Worm (Caenorhabditis elegans) whole organism, early embryonic: ENCODE data around the gene C49C8.6.

Source experiments
- aly-1 ChIP-seq: sonication (generic microtip); optimal IDR thresholded peaks from 2 replicates; lab custom pipeline; 2016; ENCODE audit warnings: missing genetic modification characterization, missing compliant biosample characterization
- ama-1 ChIP-seq: fragments of 150-350 bp; optimal IDR thresholded peaks from 2 replicates; lab custom pipeline; 2014
- ceh-36 ChIP-seq: sonication (generic microtip); optimal IDR thresholded peaks from 2 replicates; lab custom pipeline; 2016; ENCODE audit warnings: missing genetic modification characterization, inconsistent platforms, missing compliant biosample characterization
- flt-1 ChIP-seq: fragments of 200-800 bp; sonication (Bioruptor generic); IDR thresholded peaks from 2 replicates; pipeline ENCODE4 v1.3.6; 2022; ENCODE audit warnings: missing genetic modification characterization, missing compliant biosample characterization
- hmg-4 ChIP-seq: fragments of 200-800 bp; sonication (Bioruptor generic); optimal IDR thresholded peaks from 2 replicates; lab custom pipeline; 2018; ENCODE audit warnings: mild to moderate bottlenecking, missing genetic modification characterization, missing compliant biosample characterization
- pes-1 ChIP-seq: fragments of 200-800 bp; sonication (Bioruptor generic); IDR thresholded peaks from 2 replicates; pipeline ENCODE4 v1.3.6; 2022; ENCODE audit warnings: missing genetic modification reagents, missing genetic modification characterization, missing compliant biosample characterization
- scrt-1 ChIP-seq: fragments of 200-800 bp; sonication (Bioruptor generic); IDR thresholded peaks from 2 replicates; pipeline ENCODE4 v1.3.6; 2022; ENCODE audit warnings: missing genetic modification characterization, missing compliant biosample characterization

DNA sequence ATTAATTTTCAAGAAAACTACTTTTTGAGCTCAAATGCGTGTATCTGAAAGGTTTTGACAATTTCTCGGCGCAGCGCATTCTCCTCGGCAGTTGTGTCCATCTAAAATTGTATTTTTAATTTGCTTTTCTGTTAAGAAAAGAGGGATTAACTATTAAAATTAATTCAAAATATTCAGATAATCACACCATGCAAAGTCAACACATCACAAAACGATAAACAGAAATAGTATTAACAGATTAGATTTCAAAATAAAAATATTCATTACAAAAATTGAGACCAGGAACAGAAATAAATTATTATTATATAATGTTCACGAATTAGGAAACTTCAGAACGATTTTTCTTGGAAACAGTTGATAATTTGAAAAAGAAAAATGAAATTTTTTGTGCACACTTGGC is 28.5 kb upstream of the C49C8.6 start, which contains the start of gene pole-2:
- no peak for TF ChIP-seq ama-1 (lab: Kevin White, UChicago)
- no peak for TF ChIP-seq aly-1 (tag; lab: Kevin White, UChicago)
- no peak for TF ChIP-seq ceh-36
- no peak for TF ChIP-seq pes-1 (GFP tag; lab: Robert Waterston, UW)
- no peak for TF ChIP-seq hmg-4 (GFP tag; lab: Kevin White, UChicago)
- no peak for TF ChIP-seq flt-1
- TF ChIP-seq scrt-1 (GFP tag; lab: Robert Waterston, UW): no peak
